Worm (Caenorhabditis elegans): ENCODE data around the gene ife-2.

ife-2 gene

DNA sequence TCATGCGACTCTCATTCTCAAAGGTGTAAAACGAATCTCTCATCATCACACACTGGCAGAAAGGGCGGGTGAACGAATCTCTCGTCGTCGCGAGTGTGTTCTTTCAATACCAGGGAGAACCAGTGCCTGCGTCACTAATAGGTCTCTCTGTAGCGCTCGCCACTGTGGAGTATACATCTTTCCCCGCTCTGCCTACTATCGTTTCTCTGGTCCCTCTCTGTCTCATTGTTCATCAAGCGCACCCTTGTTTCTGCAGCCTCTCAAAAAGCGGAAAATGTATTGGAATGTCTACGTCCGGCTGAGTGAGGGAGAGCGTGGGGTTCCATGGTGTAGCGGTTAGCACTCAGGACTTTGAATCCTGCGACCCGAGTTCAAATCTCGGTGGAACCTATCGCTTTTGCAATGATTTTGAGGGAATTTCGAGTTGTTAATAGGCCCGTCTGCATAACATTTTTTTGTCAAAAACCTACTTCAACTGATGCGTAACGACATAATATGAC lies 27.6 kb upstream of the ife-2 start:
- peak; percentile 85 for TF ChIP-seq unc-55 (GFP tag; optimal IDR thresholded peaks at IDR 0.05)
- peak; percentile 77 for TF ChIP-seq nhr-77 (tag; optimal IDR thresholded peaks at IDR 0.05)
- peak; percentile 87 for TF ChIP-seq lin-13 (GFP tag; optimal IDR thresholded peaks at IDR 0.05)
- peak; percentile 12 for TF ChIP-seq dmd-4 (tag; optimal IDR thresholded peaks at IDR 0.05)
- TF ChIP-seq nhr-129 (tag; optimal IDR thresholded peaks at IDR 0.05), result peak; percentile 98
- TF ChIP-seq fos-1 (tag; optimal IDR thresholded peaks at IDR 0.05), result peak; percentile 78
- TF ChIP-seq ceh-16 (tag; optimal IDR thresholded peaks at IDR 0.05), result peak; percentile 56
- peak; percentile 26 for TF ChIP-seq R02D3.7 (tag; optimal IDR thresholded peaks at IDR 0.05)
- peak; percentile 26 for TF ChIP-seq ceh-82 (tag; optimal IDR thresholded peaks at IDR 0.05)
- TF ChIP-seq zag-1 (tag; optimal IDR thresholded peaks at IDR 0.05), result peak; percentile 64
- TF ChIP-seq nhr-6 (tag; optimal IDR thresholded peaks at IDR 0.05), result peak; percentile 91
- TF ChIP-seq mdl-1 (tag; optimal IDR thresholded peaks at IDR 0.05), result peak; percentile 33 to 66
- peak; percentile 89 for TF ChIP-seq egl-27 (tag; optimal IDR thresholded peaks at IDR 0.05)
- TF ChIP-seq nhr-12 (tag; optimal IDR thresholded peaks at IDR 0.05), result no peak
- peak; percentile 76 for TF ChIP-seq nhr-237 (tag; optimal IDR thresholded peaks at IDR 0.05)
- peak; percentile 18 for TF ChIP-seq unc-62 (GFP tag; optimal IDR thresholded peaks at IDR 0.05)
- no peak for TF ChIP-seq ama-1 (optimal IDR thresholded peaks at IDR 0.05)
- TF ChIP-seq gmeb-1 (tag; optimal IDR thresholded peaks at IDR 0.05), result peak; percentile 85
- peak; percentile 85 for TF ChIP-seq nhr-25 (tag; optimal IDR thresholded peaks at IDR 0.05)
- TF ChIP-seq sma-9 (GFP tag; optimal IDR thresholded peaks at IDR 0.05), result peak; percentile 62
- TF ChIP-seq sma-9 (tag; optimal IDR thresholded peaks at IDR 0.05), result no peak
- TF ChIP-seq blmp-1 (tag; optimal IDR thresholded peaks at IDR 0.05; ENCODE audit: insufficient read depth), result no peak
- peak; percentile 89 for TF ChIP-seq sma-3 (GFP tag; optimal IDR thresholded peaks at IDR 0.05)
- TF ChIP-seq ZK546.5 (tag; optimal IDR thresholded peaks at IDR 0.05), result peak; percentile 51
- peak; percentile 34 for TF ChIP-seq lin-11 (tag; optimal IDR thresholded peaks at IDR 0.05)
- peak; percentile 74 for TF ChIP-seq ztf-4 (tag; optimal IDR thresholded peaks at IDR 0.05)
- no peak for TF ChIP-seq alr-1 (tag; optimal IDR thresholded peaks at IDR 0.05)
- peak; percentile 65 for TF ChIP-seq Y55F3AM.14 (GFP tag; optimal IDR thresholded peaks at IDR 0.05)
- no peak for TF ChIP-seq aly-2 (tag; optimal IDR thresholded peaks at IDR 0.05)
- TF ChIP-seq nhr-21 (tag; optimal IDR thresholded peaks at IDR 0.05), result peak; percentile 94
- peak; percentile 94 for TF ChIP-seq F13H6.1 (tag; optimal IDR thresholded peaks at IDR 0.05)
- TF ChIP-seq crh-2 (tag; optimal IDR thresholded peaks at IDR 0.05), result peak; percentile 92
- peak; percentile 85 for TF ChIP-seq mab-5 (tag; optimal IDR thresholded peaks at IDR 0.05)
- TF ChIP-seq peb-1 (tag; optimal IDR thresholded peaks at IDR 0.05), result no peak
- no peak for TF ChIP-seq nhr-23 (tag; optimal IDR thresholded peaks at IDR 0.05)
- TF ChIP-seq nhr-11 (tag; optimal IDR thresholded peaks at IDR 0.05), result peak; percentile 35
- TF ChIP-seq C34F6.9 (tag; optimal IDR thresholded peaks at IDR 0.05), result peak; percentile 88
- TF ChIP-seq ztf-1 (GFP tag; conservative IDR thresholded peaks at IDR 0.05), result no peak
- TF ChIP-seq sem-4 (tag; optimal IDR thresholded peaks at IDR 0.05), result peak; percentile 82
- TF ChIP-seq nhr-10 (tag; optimal IDR thresholded peaks at IDR 0.05), result peak; percentile 68
- TF ChIP-seq snpc-4 (tag; optimal IDR thresholded peaks at IDR 0.05), result peak; percentile 7
- TF ChIP-seq skn-1 (tag; optimal IDR thresholded peaks at IDR 0.05), result peak; percentile 0
- no peak for TF ChIP-seq elt-1 (tag; optimal IDR thresholded peaks at IDR 0.05)
- TF ChIP-seq lin-39 (tag; optimal IDR thresholded peaks at IDR 0.05), result peak; percentile 74
- TF ChIP-seq unc-39 (tag; optimal IDR thresholded peaks at IDR 0.05), result peak; percentile 23
- TF ChIP-seq lsy-2 (tag; optimal IDR thresholded peaks at IDR 0.05), result peak; percentile 81 to 88
- TF ChIP-seq mbf-1 (tag; optimal IDR thresholded peaks at IDR 0.05), result no peak
- TF ChIP-seq ztf-11 (tag; optimal IDR thresholded peaks at IDR 0.05), result peak; percentile 1
- no peak for TF ChIP-seq elt-3 (tag; optimal IDR thresholded peaks at IDR 0.05)

All from whole organism, L2 larva.